Fruit fly (Drosophila melanogaster) whole organism: ENCODE results near the gene CG13003.

Experiments used
- CG8478 ChIP-seq: fragments of >200 bp; optimal IDR thresholded peaks from 2 replicates; lab custom pipeline; 2018; ENCODE audit warnings: inconsistent platforms
- Dll ChIP-seq: fragments of >200 bp; optimal IDR thresholded peaks from 2 replicates; lab custom pipeline; 2017
- EcR ChIP-seq, 2 experiments: fragments of >200 bp; optimal IDR thresholded peaks; 2 replicates each; lab custom pipeline; 2017; ENCODE audit warnings: missing biosample characterization in 2 of 2, missing genetic modification characterization in 2 of 2, missing genetic modification reagents in 2 of 2
- pan ChIP-seq: fragments of >200 bp; optimal IDR thresholded peaks from 2 replicates; lab custom pipeline; 2017
- psq ChIP-seq: fragments of >200 bp; optimal IDR thresholded peaks from 2 replicates; lab custom pipeline; 2017
- usp ChIP-seq: fragments of >200 bp; optimal IDR thresholded peaks from 2 replicates; lab custom pipeline; 2017; ENCODE audit warnings: missing biosample characterization, missing genetic modification characterization, mixed read lengths

The CG13003 gene

dm6 chrX:16839033-16839432 lies 37.3 kb downstream of the CG13003 start:
- TF ChIP-seq EcR (GFP tag; optimal IDR thresholded peaks at IDR 0.05; lab: Kevin White, UChicago) (no peak), Dll (lab: Kevin White, UChicago) (no peak), CG8478 (lab: Kevin White, UChicago) (no peak), pan (lab: Kevin White, UChicago) (no peak), psq (lab: Kevin White, UChicago) (no peak), usp (GFP tag; lab: Kevin White, UChicago) (no peak)

dm6 chrX:16837588-16838178 lies 38.7 kb downstream of the CG13003 start:
- TF ChIP-seq psq (lab: Kevin White, UChicago) (no peak), pan (lab: Kevin White, UChicago) (no peak), EcR (GFP tag; optimal IDR thresholded peaks at IDR 0.05; lab: Kevin White, UChicago) (no peak), usp (GFP tag; lab: Kevin White, UChicago) (no peak), Dll (lab: Kevin White, UChicago) (no peak), CG8478 (lab: Kevin White, UChicago) (no peak)

DNA sequence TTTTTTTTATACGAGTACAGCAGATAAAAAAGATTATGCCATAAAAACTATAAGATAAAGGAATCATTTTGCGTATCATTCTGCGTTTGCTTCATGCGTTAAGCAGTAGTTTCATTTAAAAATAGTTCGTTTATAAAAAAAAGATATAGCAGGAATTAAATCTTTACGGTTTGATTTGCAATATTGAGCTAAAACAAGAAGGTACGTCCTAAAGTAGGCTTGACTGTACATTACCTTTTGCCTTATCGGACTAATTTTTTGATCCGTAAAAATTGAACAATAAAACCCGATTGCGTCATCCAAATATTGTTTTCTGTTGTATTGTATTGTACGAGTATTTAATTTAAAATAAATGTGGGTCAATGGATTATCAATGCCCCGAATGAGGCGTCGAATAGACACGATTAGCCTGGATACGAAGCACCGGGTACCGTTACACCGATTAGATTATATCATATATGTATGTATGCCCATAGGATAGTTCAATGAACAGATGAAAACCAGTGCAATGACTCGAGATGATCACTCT lies 39.5 kb downstream of the CG13003 start:
- TF ChIP-seq pan (lab: Kevin White, UChicago) (no peak), usp (GFP tag; lab: Kevin White, UChicago) (no peak), Dll (lab: Kevin White, UChicago) (no peak)

DNA sequence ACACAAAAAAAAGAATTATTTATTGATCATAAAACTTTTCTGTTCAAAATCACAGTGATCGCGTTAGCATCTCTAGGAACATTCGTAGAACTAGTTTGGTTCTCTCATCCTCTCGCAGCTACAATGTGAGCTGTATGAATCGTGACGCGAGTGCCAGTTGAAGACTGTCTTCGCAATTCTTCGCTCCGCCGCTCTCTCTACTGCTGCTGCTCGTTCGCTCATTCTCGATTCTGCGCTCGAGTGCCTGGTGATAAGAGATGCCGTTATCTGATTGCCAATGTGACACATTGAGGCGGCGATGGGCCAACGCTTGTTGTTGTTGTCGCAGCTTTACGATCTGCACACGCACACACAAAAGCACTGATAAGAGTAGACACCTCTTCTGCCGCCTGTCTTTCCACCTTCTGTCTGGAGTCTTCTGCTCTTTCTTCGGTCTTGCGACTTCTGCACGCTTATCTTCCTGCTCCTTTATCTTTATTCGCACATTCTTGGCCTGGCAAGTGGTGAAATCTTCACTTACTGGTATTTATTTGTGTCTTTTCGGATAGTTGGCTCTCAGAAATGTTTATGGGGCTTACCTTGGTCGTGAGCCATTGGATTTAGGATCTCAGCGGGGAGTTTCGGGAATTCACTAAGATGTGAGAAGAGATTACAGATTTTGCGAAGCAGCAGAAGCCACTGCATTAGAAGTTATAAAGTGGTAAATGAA lies 40.1 kb downstream of the CG13003 start:
- no peak for TF ChIP-seq CG8478 (lab: Kevin White, UChicago)
- no peak for TF ChIP-seq usp (GFP tag; lab: Kevin White, UChicago)
- TF ChIP-seq psq (lab: Kevin White, UChicago), result no peak

DNA sequence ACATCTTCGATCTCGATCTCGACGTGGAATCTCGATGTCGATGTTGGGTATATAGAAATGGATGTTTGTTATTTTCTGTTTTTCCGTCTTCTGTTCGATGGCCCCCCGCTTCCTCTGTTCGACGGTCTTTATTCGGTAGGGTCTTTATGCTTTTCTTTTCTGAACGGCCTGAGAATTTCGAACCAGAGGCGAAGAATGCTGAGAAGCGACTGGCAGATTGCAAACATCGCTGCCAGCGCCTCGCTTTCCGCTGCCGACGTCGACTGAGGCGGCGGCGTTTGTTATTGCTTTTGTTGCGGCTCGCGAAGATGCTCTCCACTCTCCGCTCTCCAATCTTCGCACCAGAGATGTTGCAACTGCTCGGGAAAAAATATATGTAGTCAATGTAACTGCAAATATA lies 41.0 kb downstream of the CG13003 start, which contains the start of the genes CG13004 and CG46306:
CG13004 (minus strand) TSS at position 217 of the 400 bp plus-strand sequence.
CG46306 (minus strand) TSS at position 217 of the 400 bp plus-strand sequence.
- TF ChIP-seq pan (lab: Kevin White, UChicago) (no peak), CG8478 (lab: Kevin White, UChicago) (no peak), Dll (lab: Kevin White, UChicago) (no peak), psq (lab: Kevin White, UChicago) (no peak), EcR (GFP tag; optimal IDR thresholded peaks at IDR 0.05; lab: Kevin White, UChicago) (no peak), usp (GFP tag; lab: Kevin White, UChicago) (no peak)

- TF ChIP-seq usp (GFP tag; lab: Kevin White, UChicago), result no peak
- TF ChIP-seq CG8478 (lab: Kevin White, UChicago), result no peak
- TF ChIP-seq psq (lab: Kevin White, UChicago), result no peak
- no peak for TF ChIP-seq EcR (GFP tag; optimal IDR thresholded peaks at IDR 0.05; lab: Kevin White, UChicago)
- no peak for TF ChIP-seq Dll (lab: Kevin White, UChicago)
- no peak for TF ChIP-seq pan (lab: Kevin White, UChicago)
Measured at dm6 chrX:16834259-16834658, 42.1 kb downstream of the CG13003 start.

DNA sequence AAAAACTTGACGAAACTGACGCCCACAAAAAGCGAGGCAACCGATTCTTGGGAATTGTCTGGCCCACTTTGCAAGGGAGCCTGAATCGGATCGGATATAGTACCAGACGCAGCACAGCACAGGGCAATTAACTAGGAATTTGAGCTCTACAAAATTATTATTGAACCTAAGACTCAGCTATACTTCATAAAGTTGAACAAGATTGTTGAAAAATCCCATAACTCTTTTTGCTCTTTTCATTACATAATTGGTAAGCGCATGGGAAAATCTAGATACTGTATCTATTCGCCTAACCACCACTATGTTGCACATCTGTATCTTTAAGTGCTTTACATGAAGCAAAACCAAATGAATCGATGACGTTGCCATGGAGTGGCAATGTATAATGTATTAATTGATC lies 43.2 kb downstream of the CG13003 start:
- no peak for TF ChIP-seq psq (lab: Kevin White, UChicago)
- TF ChIP-seq Dll (lab: Kevin White, UChicago), result no peak
- no peak for TF ChIP-seq usp (GFP tag; lab: Kevin White, UChicago)
- TF ChIP-seq EcR (GFP tag; optimal IDR thresholded peaks at IDR 0.05; lab: Kevin White, UChicago), result no peak
- TF ChIP-seq pan (lab: Kevin White, UChicago), result no peak
- TF ChIP-seq CG8478 (lab: Kevin White, UChicago), result no peak

dm6 chrX:16831848-16832247 lies 44.5 kb downstream of the CG13003 start:
- TF ChIP-seq CG8478 (lab: Kevin White, UChicago) (no peak), EcR (GFP tag; optimal IDR thresholded peaks at IDR 0.05; lab: Kevin White, UChicago) (no peak), Dll (lab: Kevin White, UChicago) (no peak), usp (GFP tag; lab: Kevin White, UChicago) (no peak), psq (lab: Kevin White, UChicago) (no peak), pan (lab: Kevin White, UChicago) (no peak)

dm6 chrX:16830081-16830480 lies 46.3 kb downstream of the CG13003 start:
- TF ChIP-seq psq (lab: Kevin White, UChicago) (no peak), usp (GFP tag; lab: Kevin White, UChicago) (no peak), Dll (lab: Kevin White, UChicago) (no peak), pan (lab: Kevin White, UChicago) (no peak), EcR (GFP tag; optimal IDR thresholded peaks at IDR 0.05; lab: Kevin White, UChicago) (no peak), CG8478 (lab: Kevin White, UChicago) (no peak)

- no peak for TF ChIP-seq usp (GFP tag; lab: Kevin White, UChicago)
Measured at dm6 chrX:16829439-16830028, 46.8 kb downstream of the CG13003 start.

DNA sequence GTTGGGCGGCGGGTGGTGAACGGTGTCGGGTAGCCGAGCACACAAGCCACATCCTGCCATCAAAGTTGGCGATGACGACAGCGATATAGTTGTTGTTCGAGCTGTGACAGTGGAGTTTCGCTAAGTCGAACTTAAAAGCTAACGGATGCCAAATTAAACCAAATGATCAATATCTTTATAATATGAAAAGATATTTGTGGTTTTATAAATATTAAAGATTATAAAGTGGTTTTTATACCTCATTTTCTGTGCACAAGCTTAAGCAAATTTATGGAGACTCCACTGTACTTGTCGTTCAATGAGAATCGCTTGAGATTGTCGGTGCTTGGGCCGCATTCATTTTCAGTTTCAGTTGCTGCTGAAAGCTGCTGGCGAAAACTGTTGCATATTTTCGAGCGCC lies 54.3 kb downstream of the CG13003 start:
- TF ChIP-seq CG8478 (lab: Kevin White, UChicago) (no peak), usp (GFP tag; lab: Kevin White, UChicago) (no peak), EcR (GFP tag; optimal IDR thresholded peaks at IDR 0.05; lab: Kevin White, UChicago) (no peak), pan (lab: Kevin White, UChicago) (no peak), Dll (lab: Kevin White, UChicago) (no peak), psq (lab: Kevin White, UChicago) (no peak)
